Worm (Caenorhabditis elegans) whole organism, midembryonic: ENCODE measurements around the gene col-20.
A peak's percentile ranks its signal among the peaks of the same experiment; 100 is the strongest.

Experiments
- T22C8.4 ChIP-seq: fragments of 200-800 bp; sonication (Bioruptor generic); IDR thresholded peaks from 2 replicates; pipeline ENCODE4 v1.3.6; 2022; ENCODE audit warnings: missing genetic modification characterization, missing compliant biosample characterization
- cog-1 ChIP-seq: sonication (generic microtip); optimal IDR thresholded peaks from 2 replicates; lab custom pipeline; 2016; ENCODE audit warnings: missing genetic modification characterization, missing compliant biosample characterization
- flt-1 ChIP-seq: fragments of 200-800 bp; sonication (Bioruptor generic); IDR thresholded peaks from 2 replicates; pipeline ENCODE4 v1.3.6; 2022; ENCODE audit warnings: missing genetic modification characterization, missing compliant biosample characterization
- klf-2 ChIP-seq: fragments of 200-800 bp; sonication (Bioruptor generic); conservative IDR thresholded peaks from 2 replicates; pipeline ENCODE4 v1.3.6; 2022; ENCODE audit warnings: missing genetic modification reagents, missing genetic modification characterization, missing compliant biosample characterization
- med-1 ChIP-seq: sonication (generic microtip); optimal IDR thresholded peaks from 2 replicates; lab custom pipeline; 2017; ENCODE audit warnings: missing genetic modification characterization, mild to moderate bottlenecking, missing compliant biosample characterization, antibody characterized with exemption, missing genetic modification reagents; ENCODE audit not compliant: insufficient read depth
- ref-1 ChIP-seq: fragments of 200-800 bp; sonication (Bioruptor generic); conservative IDR thresholded peaks from 2 replicates; pipeline ENCODE4 v1.3.6; 2022; ENCODE audit warnings: missing genetic modification reagents, missing genetic modification characterization, missing compliant biosample characterization
- tab-1 ChIP-seq: fragments of 200-800 bp; sonication (Bioruptor generic); IDR thresholded peaks from 2 replicates; pipeline ENCODE4 v1.3.6; 2022; ENCODE audit warnings: missing genetic modification characterization, missing compliant biosample characterization
- ztf-23 ChIP-seq: fragments of 200-800 bp; sonication (Bioruptor generic); IDR thresholded peaks from 2 replicates; pipeline ENCODE4 v1.3.6; 2022; ENCODE audit warnings: missing genetic modification reagents, missing genetic modification characterization, missing compliant biosample characterization
- ztf-29 ChIP-seq: fragments of 200-800 bp; sonication (Bioruptor generic); IDR thresholded peaks from 2 replicates; pipeline ENCODE4 v1.3.6; 2022; ENCODE audit warnings: missing genetic modification reagents, missing genetic modification characterization, missing compliant biosample characterization

col-20 gene

ce11 chrII:4879629-4880028 lies 9.0 kb upstream of the col-20 start, which contains the start of gene gst-6:
TSS of gene gst-6 (plus strand) at chrII:4879891.
- TF ChIP-seq klf-2 (GFP tag; lab: Robert Waterston, UW): no peak
- no peak for TF ChIP-seq T22C8.4
- TF ChIP-seq ztf-29 (GFP tag; lab: Robert Waterston, UW): no peak
- TF ChIP-seq cog-1 (tag; lab: Kevin White, UChicago): no peak
- no peak for TF ChIP-seq ref-1
- TF ChIP-seq tab-1 (GFP tag; lab: Robert Waterston, UW): no peak
- TF ChIP-seq ztf-23 (GFP tag; lab: Robert Waterston, UW): no peak
- no peak for TF ChIP-seq flt-1 (GFP tag; lab: Robert Waterston, UW)
- no peak for TF ChIP-seq med-1 (GFP tag; lab: Kevin White, UChicago)

- TF ChIP-seq ref-1: no peak
- no peak for TF ChIP-seq cog-1 (tag; lab: Kevin White, UChicago)
- no peak for TF ChIP-seq ztf-29 (GFP tag; lab: Robert Waterston, UW)
- no peak for TF ChIP-seq tab-1 (GFP tag; lab: Robert Waterston, UW)
- TF ChIP-seq T22C8.4: no peak
- TF ChIP-seq klf-2 (GFP tag; lab: Robert Waterston, UW): no peak
- no peak for TF ChIP-seq med-1 (GFP tag; lab: Kevin White, UChicago)
- no peak for TF ChIP-seq flt-1 (GFP tag; lab: Robert Waterston, UW)
- TF ChIP-seq ztf-23 (GFP tag; lab: Robert Waterston, UW): no peak
Observed at ce11 chrII:4876091-4876490, 5.5 kb upstream of the col-20 start, which contains the start of gene F11G11.13. TSS of gene F11G11.13 (minus strand) at chrII:4876179.

- TF ChIP-seq tab-1 (GFP tag; lab: Robert Waterston, UW) (no peak), med-1 (GFP tag; lab: Kevin White, UChicago) (no peak), ztf-29 (GFP tag; lab: Robert Waterston, UW) (no peak), klf-2 (GFP tag; lab: Robert Waterston, UW) (no peak), cog-1 (tag; lab: Kevin White, UChicago) (no peak), ztf-23 (GFP tag; lab: Robert Waterston, UW) (no peak), T22C8.4 (no peak), ref-1 (no peak), flt-1 (GFP tag; lab: Robert Waterston, UW) (no peak)
Observed at ce11 chrII:4874335-4874861, 3.8 kb upstream of the col-20 start, which contains the start of gene F11G11.15. TSS of gene F11G11.15 (plus strand) at chrII:4874845.

- no peak for TF ChIP-seq tab-1 (GFP tag; lab: Robert Waterston, UW)
- no peak for TF ChIP-seq klf-2 (GFP tag; lab: Robert Waterston, UW)
- TF ChIP-seq med-1 (GFP tag; lab: Kevin White, UChicago): no peak
- no peak for TF ChIP-seq ztf-23 (GFP tag; lab: Robert Waterston, UW)
- TF ChIP-seq cog-1 (tag; lab: Kevin White, UChicago): no peak
- TF ChIP-seq ref-1: no peak
- TF ChIP-seq flt-1 (GFP tag; lab: Robert Waterston, UW): no peak
- TF ChIP-seq T22C8.4: no peak
- TF ChIP-seq ztf-29 (GFP tag; lab: Robert Waterston, UW): no peak
Observed at ce11 chrII:4873029-4873428, 2.4 kb upstream of the col-20 start, which contains the start of gene col-73. TSS of gene col-73 (minus strand) at chrII:4873129.

DNA sequence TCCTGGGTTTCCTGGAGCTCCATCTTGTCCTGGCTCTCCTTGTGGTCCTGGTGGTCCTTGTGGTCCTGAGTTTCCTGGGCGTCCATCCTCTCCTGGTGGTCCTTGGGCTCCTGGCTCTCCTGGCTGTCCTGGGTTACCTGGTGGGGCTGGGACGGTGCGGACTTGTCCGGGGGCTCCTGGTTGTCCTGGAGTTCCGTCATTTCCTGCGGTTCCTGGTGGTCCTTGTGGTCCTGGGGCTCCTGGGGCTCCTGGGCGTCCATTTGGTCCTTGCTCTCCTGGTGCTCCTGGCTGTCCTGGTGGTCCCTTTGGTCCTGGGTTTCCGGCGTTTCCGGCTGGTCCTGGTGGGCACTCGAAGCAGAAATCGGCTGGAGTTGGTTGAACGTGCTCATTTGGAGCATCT lies 1.8 kb upstream of the col-20 start:
- TF ChIP-seq tab-1 (GFP tag; lab: Robert Waterston, UW) (0 out of 2 replicates have a peak, but pooled peaks have one; percentile 60), ref-1 (0 out of 2 replicates have a peak, but pooled peaks have one; percentile 9)

DNA sequence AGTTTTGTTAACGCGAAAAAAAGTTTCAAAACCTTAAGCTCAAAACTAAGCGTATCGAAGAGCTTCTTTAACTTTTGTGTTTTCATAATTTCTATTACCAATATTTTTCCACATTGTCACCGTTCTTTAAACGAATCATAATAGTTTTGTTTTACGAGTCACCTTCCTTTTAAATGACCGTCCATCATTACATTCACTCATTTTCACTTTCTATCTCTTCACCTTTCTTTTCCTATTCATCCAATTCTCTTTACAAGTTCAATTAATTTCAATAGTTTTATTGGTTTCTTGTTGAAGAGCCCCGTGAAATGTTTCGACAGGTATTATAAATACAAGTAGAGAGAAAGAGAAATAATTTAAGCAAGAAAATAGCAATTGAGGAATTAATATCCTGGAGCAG lies 1.2 kb upstream of the col-20 start:
- TF ChIP-seq tab-1 (GFP tag; lab: Robert Waterston, UW): no peak
- no peak for TF ChIP-seq med-1 (GFP tag; lab: Kevin White, UChicago)
- TF ChIP-seq ztf-23 (GFP tag; lab: Robert Waterston, UW): no peak
- TF ChIP-seq flt-1 (GFP tag; lab: Robert Waterston, UW): no peak
- TF ChIP-seq klf-2 (GFP tag; lab: Robert Waterston, UW): no peak

- TF ChIP-seq ztf-23 (GFP tag; lab: Robert Waterston, UW) (no peak), flt-1 (GFP tag; lab: Robert Waterston, UW) (no peak), ref-1 (no peak), ztf-29 (GFP tag; lab: Robert Waterston, UW) (no peak), klf-2 (GFP tag; lab: Robert Waterston, UW) (no peak), cog-1 (tag; lab: Kevin White, UChicago) (no peak), med-1 (GFP tag; lab: Kevin White, UChicago) (no peak), T22C8.4 (no peak), tab-1 (GFP tag; lab: Robert Waterston, UW) (no peak)
Observed at ce11 chrII:4869793-4870343, 723 bp downstream of the col-20 start.

DNA sequence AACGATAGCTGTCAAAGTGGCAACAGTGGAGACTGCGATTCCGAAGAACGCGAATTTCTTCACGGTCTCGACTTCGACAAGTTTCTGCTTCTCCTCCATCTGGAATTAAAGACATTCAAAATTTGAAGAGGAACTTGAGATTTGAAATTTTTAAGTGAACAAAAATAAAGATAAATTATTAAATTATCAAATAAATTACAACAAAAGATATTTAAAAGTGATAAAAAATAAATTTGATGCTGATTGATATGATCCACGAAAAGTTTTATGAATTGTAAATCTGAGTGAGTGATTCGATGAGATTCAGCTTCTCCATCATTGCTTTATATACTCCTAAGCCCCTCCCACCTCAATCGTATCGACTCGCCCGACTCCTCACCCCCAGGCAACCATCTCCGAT lies 3.1 kb downstream of the col-20 start, which contains the start of gene col-17:
Gene col-17, minus strand, starts transcription at position 101 of the 400 bp plus-strand sequence.
- TF ChIP-seq med-1 (GFP tag; lab: Kevin White, UChicago): no peak

- 0 out of 2 replicates have a peak, but pooled peaks have one; percentile 13 for TF ChIP-seq flt-1 (GFP tag; lab: Robert Waterston, UW)
Observed at ce11 chrII:4866819-4867218, 3.8 kb downstream of the col-20 start.

DNA sequence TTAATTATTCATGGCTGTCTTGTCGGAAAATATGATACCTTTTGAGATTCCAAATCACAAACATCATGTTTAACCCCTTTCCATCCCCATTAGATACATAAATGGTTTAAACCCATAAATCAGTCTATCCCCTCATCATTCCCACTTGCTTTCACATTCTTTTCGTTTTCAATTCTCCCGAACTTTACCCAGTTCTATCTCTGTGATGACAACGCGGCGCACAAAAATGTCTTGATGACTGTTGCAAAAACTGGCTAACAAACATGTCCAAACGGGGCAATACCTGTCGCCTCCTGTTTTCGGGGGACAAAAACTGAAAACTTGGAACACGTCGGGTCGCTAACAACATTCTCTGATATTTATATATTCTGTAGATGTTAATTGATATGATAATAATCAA lies 4.5 kb downstream of the col-20 start:
- no peak for TF ChIP-seq klf-2 (GFP tag; lab: Robert Waterston, UW)
